Worm (Caenorhabditis elegans) whole organism, young adult: Measurements from ENCODE around the gene M28.9.

Experiments
- F49E8.2 ChIP-seq: sonication (generic microtip); optimal IDR thresholded peaks from 3 replicates; lab custom pipeline; 2017; ENCODE audit warnings: missing genetic modification characterization, mild to moderate bottlenecking, missing compliant biosample characterization, antibody characterized with exemption, moderate library complexity; ENCODE audit not compliant: insufficient read depth
- ama-1 ChIP-seq, 3 experiments: fragments of 150-350 bp in 1 of 3; sonication (generic microtip) in 2 of 3; optimal IDR thresholded peaks; 2 replicates each; lab custom pipeline; 2014 to 2018; ENCODE audit warnings: missing biosample characterization in 2 of 3, missing genetic modification characterization in 2 of 3, missing genetic modification reagents in 2 of 3
- atf-7 ChIP-seq: sonication (generic microtip); optimal IDR thresholded peaks from 2 replicates; lab custom pipeline; 2017; ENCODE audit warnings: mild to moderate bottlenecking, missing genetic modification characterization, missing compliant biosample characterization
- bed-1 ChIP-seq: fragments of 200-800 bp; sonication (Bioruptor generic); IDR thresholded peaks from 2 replicates; pipeline ENCODE4 v1.3.6; 2022; ENCODE audit warnings: missing genetic modification reagents, missing genetic modification characterization, missing compliant biosample characterization
- ceh-91 ChIP-seq: fragments of 200-800 bp; sonication (Bioruptor generic); IDR thresholded peaks from 2 replicates; pipeline ENCODE4 v1.3.6; 2022; ENCODE audit warnings: missing genetic modification reagents, missing genetic modification characterization, missing compliant biosample characterization
- die-1 ChIP-seq: sonication (generic microtip); optimal IDR thresholded peaks from 2 replicates; lab custom pipeline; 2016; ENCODE audit warnings: missing genotype, mild to moderate bottlenecking, missing genetic modification characterization, missing compliant biosample characterization
- hsf-1 ChIP-seq: fragments of 200-800 bp; sonication (Bioruptor generic); IDR thresholded peaks from 2 replicates; pipeline ENCODE4 v1.3.6; 2022; ENCODE audit warnings: missing genetic modification reagents, missing genetic modification characterization, missing compliant biosample characterization
- lsy-27 ChIP-seq: sonication (generic microtip); optimal IDR thresholded peaks from 2 replicates; lab custom pipeline; 2017; ENCODE audit warnings: missing genetic modification characterization, mild to moderate bottlenecking, missing compliant biosample characterization, antibody characterized with exemption, missing genotype, borderline replicate concordance; ENCODE audit not compliant: insufficient read depth
- mxl-1 ChIP-seq: sonication (generic microtip); optimal IDR thresholded peaks from 2 replicates; lab custom pipeline; 2016; ENCODE audit warnings: missing genetic modification characterization, missing compliant biosample characterization
- nfyb-1 ChIP-seq: fragments of 200-800 bp; sonication (Bioruptor generic); IDR thresholded peaks from 2 replicates; pipeline ENCODE4 v1.3.6; 2022; ENCODE audit warnings: missing genetic modification reagents, missing genetic modification characterization, missing compliant biosample characterization
- rcor-1 ChIP-seq: fragments of 200-800 bp; sonication (Bioruptor generic); IDR thresholded peaks from 2 replicates; pipeline ENCODE4 v1.3.6; 2022; ENCODE audit warnings: missing genetic modification reagents, missing genetic modification characterization, missing compliant biosample characterization
- sea-2 ChIP-seq: fragments of 200-800 bp; sonication (Bioruptor generic); IDR thresholded peaks from 2 replicates; pipeline ENCODE4 v1.3.6; 2022; ENCODE audit warnings: missing genetic modification characterization, missing compliant biosample characterization
- unc-130 ChIP-seq: sonication (generic microtip); optimal IDR thresholded peaks from 2 replicates; lab custom pipeline; 2016; ENCODE audit warnings: missing genetic modification reagents, missing genetic modification characterization, missing compliant biosample characterization
- unc-62 ChIP-seq: fragments of 150-350 bp; optimal IDR thresholded peaks from 2 replicates; lab custom pipeline; 2014; ENCODE audit warnings: missing biosample characterization, missing genetic modification reagents, missing genetic modification characterization

DNA sequence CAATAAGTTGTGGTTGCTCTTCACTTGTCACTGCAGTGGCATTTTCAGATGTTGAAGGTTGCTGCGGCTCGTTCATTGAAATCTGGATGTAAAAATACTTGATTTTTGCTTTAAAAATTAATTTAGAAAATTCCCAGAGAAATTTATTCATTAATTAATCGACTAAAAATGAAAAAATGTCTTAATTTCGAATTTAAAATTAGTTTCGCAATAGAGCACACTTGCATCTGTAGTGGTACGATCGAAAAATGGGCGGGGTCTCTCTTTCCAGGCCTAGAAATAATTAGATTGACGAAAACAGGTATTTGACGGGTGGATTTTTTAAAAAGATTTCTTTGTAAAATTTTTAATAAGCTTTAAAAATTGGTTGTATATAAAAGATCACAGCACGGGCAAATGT is 23.5 kb downstream of the M28.9 start, which contains the start of gene D2089.8:
- TF ChIP-seq atf-7 (tag; lab: Kevin White, UChicago): no peak
- no peak for TF ChIP-seq die-1 (tag; lab: Kevin White, UChicago)
- TF ChIP-seq unc-62 (GFP tag; lab: Kevin White, UChicago): no peak
- TF ChIP-seq sea-2 (GFP tag; lab: Robert Waterston, UW): no peak
- peak; percentile 53 for TF ChIP-seq ceh-91 (GFP tag; lab: Robert Waterston, UW)
- TF ChIP-seq ama-1 (optimal IDR thresholded peaks at IDR 0.05; lab: Kevin White, UChicago): no peak
- TF ChIP-seq ama-1 (GFP tag; optimal IDR thresholded peaks at IDR 0.05; lab: Kevin White, UChicago): no peak
- TF ChIP-seq rcor-1 (GFP tag; lab: Robert Waterston, UW): no peak
- no peak for TF ChIP-seq hsf-1 (GFP tag; lab: Robert Waterston, UW)
- TF ChIP-seq lsy-27 (tag; lab: Kevin White, UChicago): no peak
- TF ChIP-seq mxl-1 (tag; lab: Kevin White, UChicago): no peak
- TF ChIP-seq bed-1 (GFP tag; lab: Robert Waterston, UW): no peak
- no peak for TF ChIP-seq nfyb-1 (GFP tag; lab: Robert Waterston, UW)
- no peak for TF ChIP-seq F49E8.2
- no peak for TF ChIP-seq unc-130 (GFP tag; lab: Kevin White, UChicago)
